Fruit fly (Drosophila melanogaster) Kc167 (cell line): ENCODE results near the gene eIF2D.

Source experiments
- Myc ChIP-seq: fragments of >200 bp; optimal IDR thresholded peaks from 2 replicates; lab custom pipeline; 2017; ENCODE audit warnings: missing external identifiers
- insv ChIP-seq: fragments of >200 bp; optimal IDR thresholded peaks from 3 replicates; lab custom pipeline; 2018; ENCODE audit warnings: missing external identifiers

DNA sequence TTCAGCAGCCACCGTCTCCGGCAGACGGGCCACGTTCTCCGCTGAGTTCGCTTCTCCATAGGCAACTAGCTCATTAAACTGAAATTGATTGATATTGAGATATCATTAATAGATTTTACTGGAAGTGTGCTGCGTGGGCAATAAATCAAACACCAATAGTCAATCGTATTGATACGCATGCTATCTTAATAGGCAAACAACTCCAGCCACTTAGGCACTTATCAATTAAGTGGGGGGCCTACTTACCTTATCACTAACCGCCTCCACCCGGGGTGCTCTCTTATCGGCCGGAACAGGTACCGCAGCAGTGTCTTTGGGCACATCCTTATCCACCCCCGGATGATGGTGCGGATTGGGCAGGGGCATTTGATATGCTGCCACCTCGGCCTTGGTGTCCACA is 39.8 kb downstream of the eIF2D start:
- no peak for TF ChIP-seq insv (lab: Kevin White, UChicago)
- no peak for TF ChIP-seq Myc (lab: Kevin White, UChicago)
